Worm (Caenorhabditis elegans) whole organism, L3 larva: ENCODE results near the gene magu-2.

Source experiments
- R02D3.7 ChIP-seq: fragments of 150-350 bp; optimal IDR thresholded peaks from 2 replicates; lab custom pipeline; 2014; ENCODE audit warnings: missing biosample characterization, missing genetic modification characterization
- ZK546.5 ChIP-seq: sonication (generic microtip); optimal IDR thresholded peaks from 2 replicates; lab custom pipeline; 2017; ENCODE audit warnings: missing biosample characterization, missing genetic modification characterization
- aly-2 ChIP-seq: fragments of 150-350 bp; optimal IDR thresholded peaks from 2 replicates; lab custom pipeline; 2014; ENCODE audit warnings: missing biosample characterization, missing genetic modification characterization
- ceh-16 ChIP-seq: sonication (generic microtip); optimal IDR thresholded peaks from 2 replicates; lab custom pipeline; 2017; ENCODE audit warnings: missing biosample characterization, missing genetic modification characterization
- ceh-28 ChIP-seq: fragments of 150-350 bp; optimal IDR thresholded peaks from 2 replicates; lab custom pipeline; 2014; ENCODE audit warnings: missing biosample characterization, missing genetic modification reagents, missing genetic modification characterization
- ceh-9 ChIP-seq: sonication (generic microtip); optimal IDR thresholded peaks from 2 replicates; lab custom pipeline; 2018; ENCODE audit warnings: missing biosample characterization, missing genetic modification characterization
- egl-27 ChIP-seq: sonication (generic microtip); optimal IDR thresholded peaks from 4 replicates; lab custom pipeline; 2017; ENCODE audit warnings: missing biosample characterization, missing genetic modification reagents, missing genetic modification characterization
- egl-5 ChIP-seq: fragments of 150-350 bp; optimal IDR thresholded peaks from 2 replicates; lab custom pipeline; 2017; ENCODE audit warnings: missing biosample characterization, missing genetic modification reagents, missing genetic modification characterization, inconsistent platforms
- elt-2 ChIP-seq: sonication (generic microtip); optimal IDR thresholded peaks from 2 replicates; lab custom pipeline; 2016; ENCODE audit warnings: missing genetic modification reagents, mild to moderate bottlenecking, missing genetic modification characterization, missing compliant biosample characterization
- eor-1 ChIP-seq, 2 experiments: fragments of 150-350 bp; optimal IDR thresholded peaks; 2 replicates each; lab custom pipeline; 2014 to 2018; ENCODE audit warnings: missing biosample characterization in 2 of 2, missing genetic modification characterization in 2 of 2
- fkh-10 ChIP-seq: sonication (generic microtip); optimal IDR thresholded peaks from 2 replicates; lab custom pipeline; 2017; ENCODE audit warnings: missing biosample characterization, missing genetic modification reagents, missing genetic modification characterization
- fkh-2 ChIP-seq: fragments of 150-350 bp; optimal IDR thresholded peaks from 2 replicates; lab custom pipeline; 2014; ENCODE audit warnings: missing biosample characterization, missing genetic modification reagents, missing genetic modification characterization
- fos-1 ChIP-seq: fragments of 150-350 bp; optimal IDR thresholded peaks from 2 replicates; lab custom pipeline; 2014; ENCODE audit warnings: missing biosample characterization, missing genetic modification characterization
- lin-15B ChIP-seq: fragments of 150-350 bp; optimal IDR thresholded peaks from 2 replicates; lab custom pipeline; 2014; ENCODE audit warnings: missing biosample characterization, missing genetic modification characterization
- lin-39 ChIP-seq: fragments of 150-350 bp; optimal IDR thresholded peaks from 2 replicates; lab custom pipeline; 2018; ENCODE audit warnings: missing biosample characterization, missing genetic modification reagents, missing genetic modification characterization
- lsy-12 ChIP-seq: sonication (generic microtip); optimal IDR thresholded peaks from 2 replicates; lab custom pipeline; 2016; ENCODE audit warnings: mild to moderate bottlenecking, missing genetic modification characterization, missing compliant biosample characterization
- mdl-1 ChIP-seq: fragments of 150-350 bp; optimal IDR thresholded peaks from 2 replicates; lab custom pipeline; 2014; ENCODE audit warnings: missing biosample characterization, missing genetic modification characterization
- mml-1 ChIP-seq: fragments of 150-350 bp; sonication (generic microtip); optimal IDR thresholded peaks from 3 replicates; lab custom pipeline; 2014; ENCODE audit warnings: missing biosample characterization, missing genetic modification characterization
- nfya-1 ChIP-seq: sonication (generic microtip); optimal IDR thresholded peaks from 2 replicates; lab custom pipeline; 2017; ENCODE audit warnings: missing genetic modification characterization, mild to moderate bottlenecking, missing compliant biosample characterization, antibody characterized with exemption, moderate library complexity; ENCODE audit not compliant: insufficient read depth
- nhr-11 ChIP-seq: fragments of 150-350 bp; optimal IDR thresholded peaks from 2 replicates; lab custom pipeline; 2014; ENCODE audit warnings: missing biosample characterization, missing genetic modification characterization
- nhr-237 ChIP-seq: fragments of 150-350 bp; optimal IDR thresholded peaks from 2 replicates; lab custom pipeline; 2014; ENCODE audit warnings: missing biosample characterization, missing genetic modification characterization
- nhr-25 ChIP-seq: sonication (generic microtip); optimal IDR thresholded peaks from 2 replicates; lab custom pipeline; 2017; ENCODE audit warnings: missing biosample characterization, missing genetic modification characterization
- nhr-43 ChIP-seq: sonication (generic microtip); optimal IDR thresholded peaks from 2 replicates; lab custom pipeline; 2016; ENCODE audit warnings: mild to moderate bottlenecking, missing genetic modification characterization, missing compliant biosample characterization; ENCODE audit not compliant: poor library complexity, severe bottlenecking
- nhr-77 ChIP-seq: fragments of 150-350 bp; optimal IDR thresholded peaks from 2 replicates; lab custom pipeline; 2014; ENCODE audit warnings: missing biosample characterization, missing genetic modification characterization
- pha-4 ChIP-seq: fragments of 150-350 bp; optimal IDR thresholded peaks from 2 replicates; lab custom pipeline; 2014; ENCODE audit warnings: missing biosample characterization, missing genetic modification reagents, missing genetic modification characterization
- pqm-1 ChIP-seq: fragments of 150-350 bp; optimal IDR thresholded peaks from 2 replicates; lab custom pipeline; 2017; ENCODE audit warnings: missing biosample characterization, missing genetic modification characterization, inconsistent platforms
- sea-2 ChIP-seq: fragments of 150-350 bp; sonication (generic microtip); optimal IDR thresholded peaks from 4 replicates; lab custom pipeline; 2014; ENCODE audit warnings: missing biosample characterization, missing genetic modification reagents, missing genetic modification characterization
- snpc-4 ChIP-seq: fragments of 150-350 bp; optimal IDR thresholded peaks from 2 replicates; lab custom pipeline; 2014; ENCODE audit warnings: missing biosample characterization, missing genetic modification characterization
- tbx-2 ChIP-seq: sonication (generic microtip); optimal IDR thresholded peaks from 2 replicates; lab custom pipeline; 2016; ENCODE audit warnings: mild to moderate bottlenecking, missing genetic modification characterization, missing compliant biosample characterization
- unc-39 ChIP-seq: sonication (generic microtip); optimal IDR thresholded peaks from 4 replicates; lab custom pipeline; 2017; ENCODE audit warnings: missing biosample characterization, missing genetic modification characterization
- unc-62 ChIP-seq: fragments of 150-350 bp; sonication (generic microtip); optimal IDR thresholded peaks from 4 replicates; lab custom pipeline; 2014; ENCODE audit warnings: missing biosample characterization, missing genetic modification reagents, missing genetic modification characterization
- zag-1 ChIP-seq: fragments of 150-350 bp; optimal IDR thresholded peaks from 2 replicates; lab custom pipeline; 2014; ENCODE audit warnings: missing biosample characterization, missing genetic modification characterization
- ztf-4 ChIP-seq: fragments of 150-350 bp; optimal IDR thresholded peaks from 2 replicates; lab custom pipeline; 2014; ENCODE audit warnings: missing biosample characterization, missing genetic modification characterization

Gene magu-2

DNA sequence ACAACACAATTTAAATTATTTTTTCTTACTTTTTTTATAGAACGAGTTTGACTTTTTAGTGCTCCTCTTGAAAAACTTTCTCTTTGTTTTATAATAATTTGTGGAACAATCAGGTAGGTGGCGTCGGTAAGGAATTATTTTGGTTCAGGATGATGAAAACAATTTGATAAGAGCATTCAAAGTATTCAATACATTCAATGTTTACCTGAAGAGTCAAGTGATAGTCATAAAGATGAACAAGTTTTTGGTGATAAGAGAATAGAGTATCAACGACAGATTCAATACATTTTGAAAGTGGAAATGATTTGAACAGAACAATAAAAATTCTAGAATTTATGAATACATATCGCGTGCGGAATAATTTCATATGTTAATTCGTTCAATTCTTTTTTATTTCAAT, 33.3 kb downstream of the magu-2 start:
- TF ChIP-seq pqm-1 (tag; lab: Kevin White, UChicago) = peak; percentile 89
- TF ChIP-seq ZK546.5 (tag; lab: Kevin White, UChicago) = no peak
- TF ChIP-seq pha-4 (tag; lab: Kevin White, UChicago) = peak; percentile 76
- no peak for TF ChIP-seq mdl-1 (tag; lab: Kevin White, UChicago)
- peak; percentile 87 for TF ChIP-seq elt-2

DNA sequence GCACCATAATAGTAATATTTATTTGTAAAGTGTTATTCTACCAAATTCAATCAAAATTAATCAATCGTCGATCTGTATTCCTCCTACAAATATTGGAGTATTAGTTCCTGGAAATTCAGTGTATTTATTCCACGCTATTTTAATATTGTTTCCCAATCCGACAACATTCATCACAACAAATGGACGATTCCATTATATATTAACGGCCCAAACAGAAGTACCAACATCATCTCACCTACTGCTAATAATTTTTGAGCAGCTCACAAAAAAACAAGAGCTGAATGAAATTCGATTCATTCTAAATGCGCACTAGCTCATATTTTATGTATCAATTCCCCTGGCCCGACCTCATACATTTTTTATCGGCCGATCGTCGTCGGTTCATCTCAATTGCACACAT, 33.8 kb downstream of the magu-2 start:
- no peak for TF ChIP-seq egl-27
- no peak for TF ChIP-seq snpc-4
- no peak for TF ChIP-seq ceh-28 (tag; lab: Kevin White, UChicago)
- no peak for TF ChIP-seq nhr-11 (tag; lab: Kevin White, UChicago)

DNA sequence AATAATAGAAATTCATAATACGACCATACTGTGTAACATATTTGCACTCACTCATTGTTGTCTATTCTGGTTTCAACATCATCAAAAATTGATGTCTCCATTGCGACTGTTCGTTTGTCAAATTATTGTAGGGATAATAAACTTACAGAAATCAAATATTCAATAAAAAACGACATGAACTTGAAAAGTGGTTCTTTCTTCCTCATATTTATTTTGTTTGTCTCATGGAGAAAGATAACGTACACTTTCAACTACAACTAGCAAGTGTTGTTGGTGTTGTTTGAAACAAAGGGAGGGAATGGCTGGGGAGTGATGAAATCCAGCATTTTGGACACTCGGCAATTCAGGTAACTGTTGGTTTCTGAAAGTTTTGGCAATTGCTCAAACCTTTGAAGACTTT, 34.9 kb downstream of the magu-2 start, which contains the start of gene B0507.9:
Gene B0507.9 (minus strand): TSS at position 101 of the 400 bp plus-strand sequence.
- no peak for TF ChIP-seq lin-39 (tag; lab: Kevin White, UChicago)
- no peak for TF ChIP-seq elt-2
- TF ChIP-seq unc-62 (GFP tag; lab: Kevin White, UChicago) = no peak

DNA sequence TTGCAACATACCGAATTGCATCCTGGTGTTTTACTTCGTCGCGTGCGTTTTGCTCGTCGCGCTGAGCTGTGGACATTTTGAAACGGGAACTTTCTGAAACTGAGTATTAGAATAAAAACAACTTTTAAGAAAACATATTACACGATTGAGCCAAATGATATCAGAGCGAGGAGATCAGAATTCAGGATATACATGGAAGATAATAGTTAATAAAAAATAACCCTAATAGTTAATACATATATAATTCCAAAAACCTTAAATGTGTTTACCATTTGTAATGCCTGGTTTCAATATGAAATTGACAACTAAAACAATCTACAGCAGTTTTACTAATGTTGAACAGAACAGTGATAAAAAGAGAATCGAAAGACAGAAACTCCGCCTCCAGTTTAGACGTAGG, 38.0 kb downstream of the magu-2 start, which contains the start of gene B0507.8:
Gene B0507.8 (minus strand): TSS at position 101 of the 400 bp plus-strand sequence.
- TF ChIP-seq nhr-237 (tag; lab: Kevin White, UChicago) = no peak
- TF ChIP-seq mdl-1 (tag; lab: Kevin White, UChicago) = no peak
- no peak for TF ChIP-seq eor-1 (tag; optimal IDR thresholded peaks at IDR 0.05; lab: Kevin White, UChicago)
- no peak for TF ChIP-seq lin-39 (tag; lab: Kevin White, UChicago)
- no peak for TF ChIP-seq unc-39 (tag; lab: Kevin White, UChicago)
- TF ChIP-seq egl-5 = no peak
- TF ChIP-seq R02D3.7 (tag; lab: Kevin White, UChicago) = no peak
- no peak for TF ChIP-seq lsy-12 (tag; lab: Kevin White, UChicago)
- no peak for TF ChIP-seq aly-2 (tag; lab: Kevin White, UChicago)
- TF ChIP-seq mml-1 = no peak
- TF ChIP-seq ztf-4 (tag; lab: Kevin White, UChicago) = no peak
- TF ChIP-seq sea-2 = no peak
- TF ChIP-seq ceh-9 (tag; lab: Kevin White, UChicago) = no peak
- no peak for TF ChIP-seq nhr-11 (tag; lab: Kevin White, UChicago)
- no peak for TF ChIP-seq pqm-1 (tag; lab: Kevin White, UChicago)

DNA sequence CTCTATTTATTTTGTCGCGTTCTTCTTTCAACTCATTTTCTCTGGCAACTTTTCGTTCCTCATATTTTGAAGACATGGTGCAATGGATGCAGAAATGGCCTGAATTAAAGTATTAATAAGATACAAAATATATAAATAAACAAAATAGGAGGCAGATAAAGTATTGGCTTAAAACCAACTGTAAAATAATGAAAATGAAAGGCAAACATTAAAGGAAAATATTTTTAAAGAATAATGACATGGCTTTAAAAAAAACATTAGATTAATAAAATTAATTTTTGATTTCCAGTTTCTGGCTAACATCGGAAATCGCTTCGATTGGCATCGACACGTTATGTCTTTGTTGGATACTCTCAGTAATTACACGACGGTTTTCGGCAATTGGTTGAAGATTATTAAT, 40.4 kb downstream of the magu-2 start, which contains the start of gene ddn-1:
Gene ddn-1 (minus strand): TSS at position 101 of the 400 bp plus-strand sequence.
- TF ChIP-seq nhr-25 (tag; lab: Kevin White, UChicago) (no peak), nhr-77 (no peak), pqm-1 (tag; lab: Kevin White, UChicago) (no peak), elt-2 (no peak), fos-1 (tag; lab: Kevin White, UChicago) (no peak), lin-15B (tag; lab: Kevin White, UChicago) (no peak), tbx-2 (tag; lab: Kevin White, UChicago) (no peak)

DNA sequence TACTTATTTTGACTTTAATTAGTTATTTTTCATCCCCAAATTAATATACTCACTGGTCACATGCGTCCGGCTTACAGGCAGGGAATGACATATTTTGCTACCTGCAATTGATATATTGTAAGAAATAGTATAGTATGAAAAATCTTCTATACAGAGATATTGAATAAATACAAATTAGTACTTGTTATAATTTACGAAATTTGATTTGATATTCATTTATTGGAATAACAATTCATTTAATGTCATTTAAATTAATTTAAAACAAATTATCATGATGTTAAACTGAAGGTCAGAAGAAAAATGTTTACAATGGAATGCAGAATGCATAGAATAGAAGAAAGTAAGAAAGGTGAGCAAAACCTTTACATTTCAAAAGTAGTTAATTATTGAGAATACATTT, 42.2 kb downstream of the magu-2 start, which contains the start of gene B0507.7:
Gene B0507.7 (minus strand): TSS at position 101 of the 400 bp plus-strand sequence.
- TF ChIP-seq pqm-1 (tag; lab: Kevin White, UChicago) = no peak
- no peak for TF ChIP-seq zag-1 (tag; lab: Kevin White, UChicago)
- no peak for TF ChIP-seq nfya-1 (tag; lab: Kevin White, UChicago)
- TF ChIP-seq aly-2 (tag; lab: Kevin White, UChicago) = no peak
- TF ChIP-seq fkh-10 (GFP tag; lab: Kevin White, UChicago) = no peak
- TF ChIP-seq lin-15B (tag; lab: Kevin White, UChicago) = no peak

DNA sequence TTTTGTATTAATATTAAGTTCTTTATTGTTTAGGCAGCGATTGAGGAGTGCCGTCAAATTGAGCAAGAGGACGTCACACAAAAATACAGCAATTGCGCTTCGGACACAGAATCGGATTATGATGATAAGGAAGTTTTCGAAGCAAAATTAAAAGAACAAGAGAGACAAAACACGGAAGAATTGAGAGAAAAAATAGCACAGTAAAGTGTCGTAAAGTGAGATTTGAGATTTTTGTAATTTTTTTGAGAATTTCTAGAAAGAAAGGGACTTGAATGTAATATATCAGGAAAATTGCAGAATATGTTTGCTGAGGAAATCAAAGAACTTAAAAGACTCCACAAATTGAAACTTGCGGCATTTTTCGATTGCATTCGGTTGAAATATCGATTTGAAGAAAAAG, 46.2 kb downstream of the magu-2 start, which contains the start of gene B0507.4:
Gene B0507.4 (plus strand): TSS at position 301 of the 400 bp plus-strand sequence.
- TF ChIP-seq nhr-43 (tag; lab: Kevin White, UChicago) (no peak), ceh-16 (no peak), lin-15B (tag; lab: Kevin White, UChicago) (no peak), fkh-2 (tag; lab: Kevin White, UChicago) (no peak), mdl-1 (tag; lab: Kevin White, UChicago) (no peak), aly-2 (tag; lab: Kevin White, UChicago) (no peak)
